Fruit fly (Drosophila melanogaster): ENCODE results near the gene Mesh1.

DNA sequence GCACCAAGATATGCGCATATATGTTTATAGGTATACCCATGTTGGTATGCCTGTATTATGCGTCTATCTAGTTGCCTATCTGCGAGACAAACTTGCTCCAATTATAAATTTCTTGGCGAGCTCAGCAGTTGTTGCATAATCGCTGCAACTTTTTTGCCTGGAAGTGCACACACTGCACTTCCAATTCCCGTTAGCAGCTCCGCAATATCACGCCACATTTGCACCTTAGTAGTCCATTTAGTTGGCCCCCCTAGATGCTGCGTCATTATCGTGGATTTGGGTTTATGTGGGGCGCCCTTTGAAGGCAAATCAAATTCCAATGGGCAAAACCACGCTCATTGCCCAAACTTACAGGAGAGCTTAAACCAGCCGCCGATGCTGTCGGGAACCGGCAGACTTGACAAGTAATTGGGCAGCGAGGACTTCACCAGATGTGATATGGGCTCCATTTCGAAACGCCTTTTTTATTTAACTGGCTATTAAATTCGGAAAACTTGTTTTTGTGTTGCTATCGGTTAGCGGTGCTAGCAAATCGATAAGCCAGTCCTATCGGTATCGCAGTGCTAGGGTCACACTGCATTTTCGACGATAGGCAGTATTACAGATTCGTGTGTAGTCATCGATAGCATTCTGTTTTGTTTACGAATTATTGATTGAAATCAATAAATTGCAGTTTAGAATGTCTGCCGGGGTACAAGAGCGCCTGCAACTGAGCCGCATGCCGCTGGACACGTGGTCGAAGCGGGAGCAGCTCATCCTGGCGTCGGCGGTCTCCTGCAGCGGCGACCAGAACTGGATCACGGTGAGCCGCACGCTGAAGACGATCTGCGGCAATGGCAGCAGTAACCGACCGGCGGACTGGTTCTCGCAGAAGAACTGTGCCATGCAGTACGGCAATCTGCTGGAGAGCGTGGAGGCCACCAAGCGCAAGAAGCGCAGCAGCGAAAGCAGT lies 20.8 kb upstream of the Mesh1 start, which contains the start of the genes Cisd2 and Brd8:
- TF ChIP-seq CG14050 (GFP tag; IDR thresholded peaks at IDR 0.05) (no peak), bab2 (GFP tag; optimal IDR thresholded peaks at IDR 0.05) (no peak), zen2 (GFP tag; IDR thresholded peaks at IDR 0.05; ENCODE audit: partially characterized antibody) (peak; percentile 96), CG6791 (GFP tag; IDR thresholded peaks at IDR 0.05; ENCODE audit: partially characterized antibody) (peak; percentile 98), pita (GFP tag; optimal IDR thresholded peaks at IDR 0.05) (no peak), pfk (GFP tag; optimal IDR thresholded peaks at IDR 0.05) (no peak), CG6854 (GFP tag; optimal IDR thresholded peaks at IDR 0.05) (no peak)
